Worm (Caenorhabditis elegans) whole organism, L4/young adult: ENCODE results near the gene B0416.10.

Experiments
- W03F9.2 ChIP-seq: fragments of 150-350 bp; optimal IDR thresholded peaks from 2 replicates; lab custom pipeline; 2014; ENCODE audit warnings: missing biosample characterization, missing genetic modification characterization
- him-1 ChIP-seq: sonication (generic microtip); optimal IDR thresholded peaks from 2 replicates; lab custom pipeline; 2016; ENCODE audit warnings: missing genotype, missing genetic modification reagents, missing genetic modification characterization, missing compliant biosample characterization

ce11 chrX:9243257-9243656 is 31.2 kb downstream of the B0416.10 start, which contains the start of gene gpa-12:
- TF ChIP-seq him-1 (tag; lab: Kevin White, UChicago) (no peak), W03F9.2 (tag; lab: Kevin White, UChicago) (no peak)
